Worm (Caenorhabditis elegans) whole organism, young adult: ENCODE data around the gene dyf-13.

Experiments used
- B0035.1 ChIP-seq: sonication (generic microtip); optimal IDR thresholded peaks from 2 replicates; lab custom pipeline; 2016; ENCODE audit warnings: missing genetic modification characterization, mild to moderate bottlenecking, missing compliant biosample characterization, missing genotype, missing genetic modification reagents
- B0336.3 ChIP-seq: fragments of 200-800 bp; sonication (Bioruptor generic); IDR thresholded peaks from 2 replicates; pipeline ENCODE4 v1.3.6; 2022; ENCODE audit warnings: missing genetic modification characterization, missing compliant biosample characterization
- C06A6.2 ChIP-seq: fragments of 200-800 bp; sonication (Bioruptor generic); conservative IDR thresholded peaks from 2 replicates; pipeline ENCODE4 v1.3.6; 2022; ENCODE audit warnings: missing genetic modification characterization, missing compliant biosample characterization
- D2030.7 ChIP-seq: fragments of 200-800 bp; sonication (Bioruptor generic); IDR thresholded peaks from 2 replicates; pipeline ENCODE4 v1.3.6; 2022; ENCODE audit warnings: missing genetic modification reagents, missing genetic modification characterization, missing compliant biosample characterization
- F33H1.4 ChIP-seq: fragments of 200-800 bp; sonication (Bioruptor generic); IDR thresholded peaks from 2 replicates; pipeline ENCODE4 v1.3.6; 2022; ENCODE audit warnings: missing genetic modification reagents, missing genetic modification characterization, missing compliant biosample characterization
- F39B2.1 ChIP-seq: fragments of 200-800 bp; sonication (Bioruptor generic); IDR thresholded peaks from 2 replicates; pipeline ENCODE4 v1.3.6; 2022; ENCODE audit warnings: missing genetic modification reagents, missing genetic modification characterization, missing compliant biosample characterization
- F49E8.2 ChIP-seq: sonication (generic microtip); optimal IDR thresholded peaks from 3 replicates; lab custom pipeline; 2017; ENCODE audit warnings: missing genetic modification characterization, mild to moderate bottlenecking, missing compliant biosample characterization, antibody characterized with exemption, moderate library complexity; ENCODE audit not compliant: insufficient read depth
- F52B5.7 ChIP-seq: sonication (generic microtip); optimal IDR thresholded peaks from 2 replicates; lab custom pipeline; 2016; ENCODE audit warnings: mild to moderate bottlenecking, missing genetic modification characterization, missing compliant biosample characterization
- F55B11.4 ChIP-seq: sonication (generic microtip); optimal IDR thresholded peaks from 2 replicates; lab custom pipeline; 2016; ENCODE audit warnings: missing compliant biosample characterization, missing genetic modification characterization, borderline replicate concordance; ENCODE audit not compliant: insufficient read depth
- K11D2.4 ChIP-seq: fragments of 200-800 bp; sonication (Bioruptor generic); IDR thresholded peaks from 2 replicates; pipeline ENCODE4 v1.3.6; 2022; ENCODE audit warnings: missing genetic modification reagents, missing genetic modification characterization, missing compliant biosample characterization
- T07F8.4 ChIP-seq: sonication (generic microtip); optimal IDR thresholded peaks from 2 replicates; lab custom pipeline; 2016; ENCODE audit warnings: mild to moderate bottlenecking, missing genetic modification characterization, moderate library complexity, missing compliant biosample characterization
- T26A5.8 ChIP-seq: sonication (generic microtip); optimal IDR thresholded peaks from 2 replicates; lab custom pipeline; 2016; ENCODE audit warnings: missing genetic modification characterization, missing compliant biosample characterization
- Y53G8AR.9 ChIP-seq: fragments of 200-800 bp; sonication (Bioruptor generic); conservative IDR thresholded peaks from 2 replicates; pipeline ENCODE4 v1.3.6; 2022; ENCODE audit warnings: missing genetic modification reagents, missing genetic modification characterization, missing compliant biosample characterization
- aptf-2 ChIP-seq: fragments of 200-800 bp; sonication (Bioruptor generic); conservative IDR thresholded peaks from 2 replicates; pipeline ENCODE4 v1.3.6; 2022; ENCODE audit warnings: missing genetic modification reagents, missing genetic modification characterization, missing compliant biosample characterization
- atf-7 ChIP-seq: sonication (generic microtip); optimal IDR thresholded peaks from 2 replicates; lab custom pipeline; 2017; ENCODE audit warnings: mild to moderate bottlenecking, missing genetic modification characterization, missing compliant biosample characterization
- athp-1 ChIP-seq: sonication (generic microtip); optimal IDR thresholded peaks from 2 replicates; lab custom pipeline; 2017; ENCODE audit warnings: mild to moderate bottlenecking, missing genetic modification characterization, missing compliant biosample characterization
- attf-3 ChIP-seq: fragments of 200-800 bp; sonication (Bioruptor generic); conservative IDR thresholded peaks from 2 replicates; pipeline ENCODE4 v1.3.6; 2022; ENCODE audit warnings: missing genetic modification reagents, missing genetic modification characterization, missing compliant biosample characterization
- attf-5 ChIP-seq: fragments of 200-800 bp; sonication (Bioruptor generic); optimal IDR thresholded peaks from 2 replicates; lab custom pipeline; 2018; ENCODE audit warnings: mild to moderate bottlenecking, missing genetic modification characterization, missing compliant biosample characterization
- bed-2 ChIP-seq: fragments of 200-800 bp; sonication (Bioruptor generic); IDR thresholded peaks from 2 replicates; pipeline ENCODE4 v1.3.6; 2022; ENCODE audit warnings: missing genetic modification reagents, missing genetic modification characterization, missing compliant biosample characterization
- cebp-1 ChIP-seq, 2 experiments: fragments of 200-800 bp in 1 of 2; sonication (Bioruptor generic) in 1 of 2; sonication (generic microtip) in 1 of 2; IDR thresholded peaks in 1 of 2; optimal IDR thresholded peaks in 1 of 2; 2 replicates each; pipeline versions ENCODE4 v1.3.6 to Lab custom; 2017 to 2022; ENCODE audit warnings: missing compliant biosample characterization in 2 of 2, missing genetic modification characterization in 2 of 2, mild to moderate bottlenecking in 1 of 2, missing genetic modification reagents in 1 of 2, moderate library complexity in 1 of 2
- cebp-2 ChIP-seq: fragments of 200-800 bp; sonication (Bioruptor generic); IDR thresholded peaks from 2 replicates; pipeline ENCODE4 v1.3.6; 2022; ENCODE audit warnings: missing genetic modification characterization, missing compliant biosample characterization
- ceh-58 ChIP-seq: fragments of 200-800 bp; sonication (Bioruptor generic); IDR thresholded peaks from 2 replicates; pipeline ENCODE4 v1.3.6; 2022; ENCODE audit warnings: missing genetic modification characterization, missing compliant biosample characterization
- ets-4 ChIP-seq: fragments of 200-800 bp; sonication (Bioruptor generic); optimal IDR thresholded peaks from 2 replicates; lab custom pipeline; 2018; ENCODE audit warnings: mild to moderate bottlenecking, missing genetic modification characterization, missing compliant biosample characterization
- hmg-1.2 ChIP-seq: fragments of 200-800 bp; sonication (Bioruptor generic); IDR thresholded peaks from 2 replicates; pipeline ENCODE4 v1.3.6; 2022; ENCODE audit warnings: missing genetic modification reagents, missing genetic modification characterization, missing compliant biosample characterization
- hrde-1 ChIP-seq: sonication (generic microtip); optimal IDR thresholded peaks from 2 replicates; lab custom pipeline; 2016; ENCODE audit warnings: missing genetic modification characterization, mild to moderate bottlenecking, missing compliant biosample characterization, moderate library complexity, missing genotype, missing genetic modification reagents, borderline replicate concordance
- let-526 ChIP-seq: fragments of 200-800 bp; sonication (Bioruptor generic); IDR thresholded peaks from 2 replicates; pipeline ENCODE4 v1.3.6; 2022; ENCODE audit warnings: missing genetic modification reagents, missing genetic modification characterization, missing compliant biosample characterization
- let-607 ChIP-seq, 2 experiments: fragments of 200-800 bp in 1 of 2; sonication (Bioruptor generic) in 1 of 2; sonication (generic microtip) in 1 of 2; optimal IDR thresholded peaks; 2 replicates each; lab custom pipeline; 2016 to 2018; ENCODE audit warnings: mild to moderate bottlenecking in 2 of 2, missing compliant biosample characterization in 2 of 2, missing genetic modification characterization in 2 of 2, moderate library complexity in 2 of 2, missing genotype in 1 of 2
- lin-26 ChIP-seq: fragments of 200-800 bp; sonication (Bioruptor generic); IDR thresholded peaks from 2 replicates; pipeline ENCODE4 v1.3.6; 2022; ENCODE audit warnings: missing genetic modification reagents, missing genetic modification characterization, missing compliant biosample characterization
- lin-40 ChIP-seq: sonication (generic microtip); optimal IDR thresholded peaks from 2 replicates; lab custom pipeline; 2016; ENCODE audit warnings: missing genetic modification characterization, mild to moderate bottlenecking, missing compliant biosample characterization, missing genotype, missing genetic modification reagents
- madf-10 ChIP-seq: sonication (generic microtip); optimal IDR thresholded peaks from 2 replicates; lab custom pipeline; 2016; ENCODE audit warnings: mild to moderate bottlenecking, missing genetic modification characterization, missing compliant biosample characterization
- madf-6 ChIP-seq: fragments of 200-800 bp; sonication (Bioruptor generic); IDR thresholded peaks from 2 replicates; pipeline ENCODE4 v1.3.6; 2022; ENCODE audit warnings: missing genetic modification reagents, missing genetic modification characterization, missing compliant biosample characterization
- madf-8 ChIP-seq: fragments of 200-800 bp; sonication (Bioruptor generic); conservative IDR thresholded peaks from 2 replicates; pipeline ENCODE4 v1.3.6; 2022; ENCODE audit warnings: missing genetic modification reagents, missing genetic modification characterization, missing compliant biosample characterization
- nfya-1 ChIP-seq: sonication (generic microtip); optimal IDR thresholded peaks from 2 replicates; lab custom pipeline; 2017; ENCODE audit warnings: antibody characterized with exemption, missing compliant biosample characterization, missing genetic modification characterization, borderline replicate concordance; ENCODE audit not compliant: insufficient read depth
- pbrm-1 ChIP-seq: fragments of 200-800 bp; sonication (Bioruptor generic); IDR thresholded peaks from 2 replicates; pipeline ENCODE4 v1.3.6; 2022; ENCODE audit warnings: missing genetic modification reagents, missing genetic modification characterization, missing compliant biosample characterization
- snpc-1.3 ChIP-seq: sonication (generic microtip); optimal IDR thresholded peaks from 2 replicates; lab custom pipeline; 2017; ENCODE audit warnings: missing genetic modification characterization, mild to moderate bottlenecking, missing compliant biosample characterization, antibody characterized with exemption, moderate library complexity, missing genotype, missing genetic modification reagents; ENCODE audit not compliant: insufficient read depth
- snpc-3.4 ChIP-seq: sonication (generic microtip); optimal IDR thresholded peaks from 2 replicates; lab custom pipeline; 2017; ENCODE audit warnings: missing genetic modification characterization, mild to moderate bottlenecking, missing compliant biosample characterization, antibody characterized with exemption, moderate library complexity, missing genotype, missing genetic modification reagents
- snpc-4 ChIP-seq, 5 experiments: fragments of 150-350 bp in 1 of 5; sonication (generic microtip) in 4 of 5; optimal IDR thresholded peaks; 2 replicates each; lab custom pipeline; 2014 to 2018; ENCODE audit warnings: missing genetic modification characterization in 5 of 5, missing biosample characterization in 3 of 5, antibody characterized with exemption in 2 of 5, mild to moderate bottlenecking in 2 of 5, missing compliant biosample characterization in 2 of 5, missing genotype in 2 of 5, moderate library complexity in 2 of 5, missing genetic modification reagents in 1 of 5
- tbp1 ChIP-seq: fragments of 200-800 bp; sonication (Bioruptor generic); optimal IDR thresholded peaks from 2 replicates; lab custom pipeline; 2018; ENCODE audit warnings: mild to moderate bottlenecking, missing genetic modification characterization, missing compliant biosample characterization
- xnd-1 ChIP-seq: sonication (generic microtip); optimal IDR thresholded peaks from 2 replicates; lab custom pipeline; 2016; ENCODE audit warnings: missing genotype, missing genetic modification reagents, missing genetic modification characterization, missing compliant biosample characterization
- zfh-2 ChIP-seq: fragments of 200-800 bp; sonication (Bioruptor generic); conservative IDR thresholded peaks from 2 replicates; pipeline ENCODE4 v1.3.6; 2022; ENCODE audit warnings: missing genetic modification reagents, missing genetic modification characterization, missing compliant biosample characterization
- ztf-25 ChIP-seq: fragments of 200-800 bp; sonication (Bioruptor generic); IDR thresholded peaks from 2 replicates; pipeline ENCODE4 v1.3.6; 2022; ENCODE audit warnings: missing genetic modification reagents, missing genetic modification characterization, missing compliant biosample characterization
- ztf-28 ChIP-seq: fragments of 200-800 bp; sonication (Bioruptor generic); IDR thresholded peaks from 2 replicates; pipeline ENCODE4 v1.3.6; 2022; ENCODE audit warnings: missing genetic modification reagents, missing genetic modification characterization, missing compliant biosample characterization

The dyf-13 gene

ce11 chrII:7122661-7123418 is 48.3 kb downstream of the dyf-13 start, which contains the start of gene F10E7.11 (continued):
- TF ChIP-seq C06A6.2 (peak; percentile 71; the same call in 1 of the 2 replicates), aptf-2 (GFP tag; lab: Robert Waterston, UW) (0 out of 2 replicates have a peak, but pooled peaks have one; percentile 40), B0336.3 (GFP tag; lab: Robert Waterston, UW) (peak; percentile 34; the same call in 1 of the 2 replicates), Y53G8AR.9 (GFP tag; lab: Robert Waterston, UW) (0 out of 2 replicates have a peak, but pooled peaks have one; percentile 31), ets-4 (no peak), K11D2.4 (GFP tag; lab: Robert Waterston, UW) (peak; percentile 58; the same call in 1 of the 2 replicates), cebp-1 (GFP tag; IDR thresholded peaks at IDR 0.05; lab: Robert Waterston, UW) (peak; percentile 92), cebp-1 (tag; optimal IDR thresholded peaks at IDR 0.05; lab: Kevin White, UChicago) (peak; percentile 99), ztf-25 (GFP tag; lab: Robert Waterston, UW) (0 out of 2 replicates have a peak, but pooled peaks have one; percentile 21), attf-5 (GFP tag; lab: Kevin White, UChicago) (peak; percentile 21), attf-3 (GFP tag; lab: Robert Waterston, UW) (0 out of 2 replicates have a peak, but pooled peaks have one; percentile 39), pbrm-1 (GFP tag; lab: Robert Waterston, UW) (peak; percentile 65; the same call in 1 of the 2 replicates), T07F8.4 (tag; lab: Kevin White, UChicago) (no peak), xnd-1 (tag; lab: Kevin White, UChicago) (peak; percentile 4), bed-2 (no peak), snpc-3.4 (tag; lab: Kevin White, UChicago) (peak; percentile 5), lin-26 (GFP tag; lab: Robert Waterston, UW) (peak; percentile 26; the same call in 1 of the 2 replicates), let-607 (tag; optimal IDR thresholded peaks at IDR 0.05; lab: Kevin White, UChicago) (no peak), athp-1 (tag; lab: Kevin White, UChicago) (no peak), hrde-1 (no peak), hmg-1.2 (GFP tag; lab: Robert Waterston, UW) (peak; percentile 7; the same call in 1 of the 2 replicates), F52B5.7 (tag; lab: Kevin White, UChicago) (no peak), let-526 (GFP tag; lab: Robert Waterston, UW) (0 out of 2 replicates have a peak, but pooled peaks have one; percentile 42), ztf-28 (GFP tag; lab: Robert Waterston, UW) (no peak)

- TF ChIP-seq snpc-1.3 (tag; lab: Kevin White, UChicago) (peak; percentile 68), atf-7 (tag; lab: Kevin White, UChicago) (no peak), madf-10 (no peak), snpc-4 (GFP tag; optimal IDR thresholded peaks at IDR 0.05; lab: Kevin White, UChicago) (no peak), snpc-4 (tag; optimal IDR thresholded peaks at IDR 0.05; lab: Kevin White, UChicago) (peak in 1 of 4 experiments; percentile 19), F33H1.4 (GFP tag; lab: Robert Waterston, UW) (peak; percentile 84), ceh-58 (no peak), nfya-1 (tag; lab: Kevin White, UChicago) (no peak), zfh-2 (no peak), T26A5.8 (no peak), madf-6 (GFP tag; lab: Robert Waterston, UW) (peak; percentile 86), madf-8 (peak; percentile 30; the same call in 1 of the 2 replicates), lin-40 (tag; lab: Kevin White, UChicago) (no peak), ets-4 (no peak), tbp1 (GFP tag; lab: Kevin White, UChicago) (no peak), B0035.1 (tag; lab: Kevin White, UChicago) (no peak), xnd-1 (tag; lab: Kevin White, UChicago) (peak; percentile 66), C06A6.2 (no peak), F55B11.4 (tag; lab: Kevin White, UChicago) (no peak), F49E8.2 (tag; lab: Kevin White, UChicago) (peak; percentile 30), D2030.7 (peak; percentile 38; the same call in 1 of the 2 replicates), cebp-2 (no peak), F39B2.1 (GFP tag; lab: Robert Waterston, UW) (no peak)
Observed at ce11 chrII:7121762-7122292, 49.3 kb downstream of the dyf-13 start, which contains the start of gene F10E7.2. TSS of gene F10E7.2 (plus strand) at chrII:7122242.
